Fruit fly (Drosophila melanogaster): ENCODE data around the gene Mcr.

Gene Mcr

DNA sequence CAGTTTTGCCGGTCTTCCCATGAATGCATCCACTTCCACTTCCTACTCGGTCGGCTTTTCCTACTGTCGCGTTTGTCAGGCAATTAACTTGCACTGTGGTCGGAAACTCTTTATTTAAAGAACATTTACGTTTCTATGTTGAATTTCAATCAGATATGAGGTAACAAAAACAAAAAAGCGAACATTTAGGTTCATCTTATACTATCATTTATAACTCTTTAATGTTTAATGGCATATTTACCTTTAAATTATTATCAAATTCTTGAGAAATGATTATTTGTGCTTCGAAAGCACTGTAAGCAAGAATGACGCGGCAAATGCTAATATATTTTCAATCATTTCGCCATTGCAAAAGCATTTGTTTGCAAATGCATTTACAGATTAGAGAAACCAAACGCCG is 49.0 kb downstream of the Mcr start:
- TF ChIP-seq sens (GFP tag) (peak; percentile 12), otp (GFP tag; IDR thresholded peaks at IDR 0.05) (no peak), Med (GFP tag) (peak; percentile 42), gem (tag; optimal IDR thresholded peaks at IDR 0.05) (peak; percentile 9), row (GFP tag; IDR thresholded peaks at IDR 0.05) (peak; percentile 27; the same call in 1 of the 3 replicates), CG13296 (GFP tag; optimal IDR thresholded peaks at IDR 0.05) (no peak), Optix (GFP tag; IDR thresholded peaks at IDR 0.05) (no peak)

DNA sequence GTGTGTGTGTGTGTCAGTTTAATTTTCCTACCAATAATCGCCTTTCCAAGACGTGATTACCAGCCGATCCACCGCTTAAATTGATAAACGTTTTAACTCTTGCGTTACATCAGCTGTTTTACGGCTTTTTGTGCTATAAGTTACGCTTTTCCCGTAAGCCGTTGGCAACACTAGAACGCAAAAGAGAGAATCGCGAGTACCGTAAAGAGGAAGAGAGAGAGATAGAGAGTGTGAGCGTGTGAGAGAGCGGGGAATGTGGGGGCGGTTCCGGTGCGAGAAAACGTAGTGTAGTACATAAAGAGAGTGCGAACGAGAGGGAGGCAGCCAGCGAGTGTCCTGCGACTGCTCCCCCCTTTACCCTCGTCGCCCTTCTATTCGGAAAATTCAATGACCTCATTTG is 51.2 kb downstream of the Mcr start:
- no peak for TF ChIP-seq abd-A (tag; optimal IDR thresholded peaks at IDR 0.05)
- TF ChIP-seq grn (GFP tag; optimal IDR thresholded peaks at IDR 0.05), result no peak
- peak; percentile 45 for TF ChIP-seq BtbVII (GFP tag; optimal IDR thresholded peaks at IDR 0.05)
- TF ChIP-seq oc (tag; optimal IDR thresholded peaks at IDR 0.05), result no peak
- no peak; the same call in 1 of the 2 replicates for TF ChIP-seq Scr (GFP tag; IDR thresholded peaks at IDR 0.05; ENCODE audit: partially characterized antibody)
- TF ChIP-seq dimm (GFP tag; IDR thresholded peaks at IDR 0.05), result no peak
- no peak for TF ChIP-seq CG4854 (GFP tag; optimal IDR thresholded peaks at IDR 0.05)
- no peak for TF ChIP-seq CG17568 (GFP tag; optimal IDR thresholded peaks at IDR 0.05)
- no peak for TF ChIP-seq CG9727 (GFP tag; optimal IDR thresholded peaks at IDR 0.05)
- TF ChIP-seq klu (GFP tag; IDR thresholded peaks at IDR 0.05), result no peak
- TF ChIP-seq pnt (GFP tag; optimal IDR thresholded peaks at IDR 0.05), result no peak
- TF ChIP-seq Poxn (GFP tag; IDR thresholded peaks at IDR 0.05), result no peak
- TF ChIP-seq Fer1 (GFP tag; optimal IDR thresholded peaks at IDR 0.05), result no peak
- TF ChIP-seq NfI (GFP tag; optimal IDR thresholded peaks at IDR 0.05), result no peak
- TF ChIP-seq zfh1 (GFP tag; IDR thresholded peaks at IDR 0.05), result no peak
- no peak for TF ChIP-seq Rx (GFP tag; IDR thresholded peaks at IDR 0.05)
- no peak for TF ChIP-seq ash1 (GFP tag; optimal IDR thresholded peaks at IDR 0.05)
- TF ChIP-seq Lhr (GFP tag; optimal IDR thresholded peaks at IDR 0.05), result no peak
- peak; percentile 9 for TF ChIP-seq CG6254 (GFP tag; optimal IDR thresholded peaks at IDR 0.05)
- TF ChIP-seq crol (GFP tag; IDR thresholded peaks at IDR 0.05), result peak; percentile 96
- TF ChIP-seq hbn (GFP tag; IDR thresholded peaks at IDR 0.05; ENCODE audit: partially characterized antibody), result no peak
- TF ChIP-seq C15 (GFP tag; IDR thresholded peaks at IDR 0.05), result no peak
- TF ChIP-seq CG8765 (GFP tag; IDR thresholded peaks at IDR 0.05), result 0 out of 2 replicates have a peak, but pooled peaks have one; percentile 6
- TF ChIP-seq CG11695 (GFP tag; IDR thresholded peaks at IDR 0.05), result no peak
- no peak for TF ChIP-seq otp (GFP tag; IDR thresholded peaks at IDR 0.05)
- TF ChIP-seq CG18619 (GFP tag; optimal IDR thresholded peaks at IDR 0.05), result no peak
- no peak for TF ChIP-seq CG10959 (GFP tag; IDR thresholded peaks at IDR 0.05)
- TF ChIP-seq cg (GFP tag; optimal IDR thresholded peaks at IDR 0.05), result peak; percentile 85
- TF ChIP-seq prd (optimal IDR thresholded peaks at IDR 0.05), result no peak
- TF ChIP-seq prd (GFP tag; IDR thresholded peaks at IDR 0.05), result no peak
- TF ChIP-seq CG3838 (GFP tag; optimal IDR thresholded peaks at IDR 0.05), result no peak
- no peak for TF ChIP-seq CG17359 (tag; optimal IDR thresholded peaks at IDR 0.05)
- TF ChIP-seq Mad (GFP tag; optimal IDR thresholded peaks at IDR 0.05), result no peak
- no peak for TF ChIP-seq ato (GFP tag; IDR thresholded peaks at IDR 0.05; ENCODE audit: partially characterized antibody)
- TF ChIP-seq nerfin-1 (tag; optimal IDR thresholded peaks at IDR 0.05), result peak; percentile 11
- no peak for TF ChIP-seq CG10267 (tag; optimal IDR thresholded peaks at IDR 0.05)
- TF ChIP-seq CG1832 (GFP tag; optimal IDR thresholded peaks at IDR 0.05), result peak; percentile 68
- peak in 1 of 2 experiments; percentile 29 for TF ChIP-seq Pdp1 (GFP tag; optimal IDR thresholded peaks at IDR 0.05)
- TF ChIP-seq CG15514 (GFP tag; optimal IDR thresholded peaks at IDR 0.05), result peak; percentile 12
- TF ChIP-seq ab (GFP tag; optimal IDR thresholded peaks at IDR 0.05), result no peak
- TF ChIP-seq Dip3 (GFP tag; optimal IDR thresholded peaks at IDR 0.05), result no peak
- TF ChIP-seq Deaf1 (tag; optimal IDR thresholded peaks at IDR 0.05), result peak; percentile 38
- no peak for TF ChIP-seq CG8944 (GFP tag; optimal IDR thresholded peaks at IDR 0.05)
- TF ChIP-seq Ptx1 (GFP tag; IDR thresholded peaks at IDR 0.05), result no peak
